Fruit fly (Drosophila melanogaster) whole organism, embryonic: Measurements from ENCODE around the gene CG11596.

Source experiments
- Antp ChIP-seq: fragments of 200-800 bp; sonication (Bioruptor generic); optimal IDR thresholded peaks from 3 replicates; lab custom pipeline; 2016; ENCODE audit warnings: missing biosample characterization, missing genetic modification characterization
- CG10147 ChIP-seq: fragments of 200-800 bp; sonication (Bioruptor generic); optimal IDR thresholded peaks from 2 replicates; lab custom pipeline; 2019; ENCODE audit warnings: missing biosample characterization, mild to moderate bottlenecking, missing genetic modification characterization, moderate library complexity
- CG11456 ChIP-seq: fragments of 200-800 bp; sonication (Bioruptor generic); IDR thresholded peaks from 3 replicates; pipeline ENCODE4 v1.3.6; 2022; ENCODE audit warnings: missing biosample characterization, missing genetic modification characterization
- CG12155 ChIP-seq: fragments of 200-800 bp; sonication (Bioruptor generic); optimal IDR thresholded peaks from 3 replicates; lab custom pipeline; 2016; ENCODE audit warnings: missing biosample characterization, missing genetic modification characterization
- CG12391 ChIP-seq: fragments of 200-800 bp; sonication (Bioruptor generic); optimal IDR thresholded peaks from 3 replicates; lab custom pipeline; 2018; ENCODE audit warnings: missing biosample characterization, mild to moderate bottlenecking, missing genetic modification characterization, moderate library complexity
- CG13287 ChIP-seq: fragments of 200-800 bp; sonication (Bioruptor generic); IDR thresholded peaks from 2 replicates; pipeline ENCODE4 v1.3.6; 2022; ENCODE audit warnings: missing biosample characterization, missing genetic modification characterization; ENCODE audit not compliant: partially characterized antibody
- CG14667 ChIP-seq: fragments of 200-800 bp; sonication (Bioruptor generic); IDR thresholded peaks from 2 replicates; pipeline ENCODE4 v1.3.6; 2022; ENCODE audit warnings: missing biosample characterization, missing genetic modification characterization
- CG16779 ChIP-seq: fragments of 200-800 bp; sonication (Bioruptor generic); IDR thresholded peaks from 2 replicates; pipeline ENCODE4 v1.3.6; 2022; ENCODE audit warnings: missing biosample characterization, missing genetic modification characterization
- CG17186 ChIP-seq: fragments of 200-800 bp; sonication (Bioruptor generic); optimal IDR thresholded peaks from 3 replicates; lab custom pipeline; 2017; ENCODE audit warnings: missing biosample characterization, missing genetic modification reagents, missing genetic modification characterization
- CG17612 ChIP-seq: fragments of 200-800 bp; sonication (Bioruptor generic); IDR thresholded peaks from 2 replicates; pipeline ENCODE4 v1.3.6; 2022; ENCODE audit warnings: missing biosample characterization, missing genetic modification characterization
- CG18599 ChIP-seq: fragments of 200-800 bp; sonication (Bioruptor generic); optimal IDR thresholded peaks from 3 replicates; lab custom pipeline; 2017; ENCODE audit warnings: missing biosample characterization, missing genetic modification characterization, mild to moderate bottlenecking, moderate library complexity, missing genetic modification reagents
- CG2120 ChIP-seq: fragments of 200-800 bp; sonication (Bioruptor generic); optimal IDR thresholded peaks from 3 replicates; lab custom pipeline; 2016; ENCODE audit warnings: missing biosample characterization, missing genetic modification characterization
- CG2199 ChIP-seq: fragments of 200-800 bp; sonication (Bioruptor generic); IDR thresholded peaks from 3 replicates; pipeline ENCODE4 v1.3.6; 2022; ENCODE audit warnings: missing biosample characterization, missing genetic modification characterization
- CG33557 ChIP-seq: fragments of 200-800 bp; sonication (Bioruptor generic); optimal IDR thresholded peaks from 2 replicates; lab custom pipeline; 2019; ENCODE audit warnings: missing biosample characterization, mild to moderate bottlenecking, missing genetic modification characterization, moderate library complexity
- CG4404 ChIP-seq: fragments of 200-800 bp; sonication (Bioruptor generic); IDR thresholded peaks from 2 replicates; pipeline ENCODE4 v1.3.6; 2022; ENCODE audit warnings: missing biosample characterization, missing genetic modification characterization
- CG9437 ChIP-seq: fragments of 200-800 bp; sonication (Bioruptor generic); optimal IDR thresholded peaks from 2 replicates; lab custom pipeline; 2018; ENCODE audit warnings: missing biosample characterization, mild to moderate bottlenecking, missing genetic modification characterization
- CTCF ChIP-seq: fragments of 200-800 bp; sonication (Bioruptor generic); optimal IDR thresholded peaks from 2 replicates; lab custom pipeline; 2017; ENCODE audit warnings: missing biosample characterization, mild to moderate bottlenecking, missing genetic modification characterization, moderate library complexity
- Dll ChIP-seq: fragments of 200-800 bp; sonication (Bioruptor generic); IDR thresholded peaks from 4 replicates; pipeline ENCODE4 v1.3.6; 2022; ENCODE audit warnings: missing biosample characterization, missing genetic modification characterization; ENCODE audit not compliant: partially characterized antibody
- Elba2 ChIP-seq: fragments of 200-800 bp; sonication (Bioruptor generic); optimal IDR thresholded peaks from 3 replicates; lab custom pipeline; 2016; ENCODE audit warnings: missing biosample characterization, missing genetic modification characterization
- Jarid2 ChIP-seq: fragments of 200-800 bp; sonication (Bioruptor generic); optimal IDR thresholded peaks from 3 replicates; lab custom pipeline; 2017; ENCODE audit warnings: mild to moderate bottlenecking, missing biosample characterization, missing genetic modification reagents, missing genetic modification characterization
- Max ChIP-seq: fragments of 200-800 bp; sonication (Bioruptor generic); optimal IDR thresholded peaks from 2 replicates; lab custom pipeline; 2016; ENCODE audit warnings: missing biosample characterization, mild to moderate bottlenecking, missing genetic modification characterization
- Myb ChIP-seq: fragments of 200-800 bp; sonication (Bioruptor generic); optimal IDR thresholded peaks from 2 replicates; lab custom pipeline; 2016; ENCODE audit warnings: missing biosample characterization, missing genetic modification characterization
- Nf-YC ChIP-seq: fragments of 200-800 bp; optimal IDR thresholded peaks from 3 replicates; lab custom pipeline; 2019; ENCODE audit warnings: missing biosample characterization, mild to moderate bottlenecking, missing genetic modification characterization, moderate library complexity
- Oli ChIP-seq: fragments of 200-800 bp; sonication (Bioruptor generic); optimal IDR thresholded peaks from 2 replicates; lab custom pipeline; 2018; ENCODE audit warnings: missing biosample characterization, mild to moderate bottlenecking, missing genetic modification characterization, moderate library complexity
- Rfx ChIP-seq: fragments of 200-800 bp; sonication (Bioruptor generic); IDR thresholded peaks from 2 replicates; pipeline ENCODE4 v1.3.6; 2022; ENCODE audit warnings: missing biosample characterization, missing genetic modification characterization
- Ssrp ChIP-seq: fragments of 200-800 bp; sonication (Bioruptor generic); optimal IDR thresholded peaks from 2 replicates; lab custom pipeline; 2018; ENCODE audit warnings: missing biosample characterization, mild to moderate bottlenecking, missing genetic modification characterization, moderate library complexity
- TFAM ChIP-seq: fragments of 200-800 bp; sonication (Bioruptor generic); optimal IDR thresholded peaks from 2 replicates; lab custom pipeline; 2017; ENCODE audit warnings: missing biosample characterization, missing genetic modification characterization, inconsistent platforms
- Xbp1 ChIP-seq: fragments of 200-800 bp; sonication (Bioruptor generic); optimal IDR thresholded peaks from 3 replicates; lab custom pipeline; 2016; ENCODE audit warnings: missing biosample characterization, mild to moderate bottlenecking, missing genetic modification characterization
- Xrp1 ChIP-seq: fragments of 200-800 bp; sonication (Bioruptor generic); IDR thresholded peaks from 2 replicates; pipeline ENCODE4 v1.3.6; 2022; ENCODE audit warnings: missing biosample characterization, missing genetic modification characterization
- YL-1 ChIP-seq: fragments of 200-800 bp; sonication (Bioruptor generic); optimal IDR thresholded peaks from 3 replicates; lab custom pipeline; 2017; ENCODE audit warnings: missing biosample characterization, mild to moderate bottlenecking, missing genetic modification characterization
- abd-A ChIP-seq: fragments of 200-800 bp; sonication (Bioruptor generic); optimal IDR thresholded peaks from 3 replicates; lab custom pipeline; 2019; ENCODE audit warnings: missing biosample characterization, mild to moderate bottlenecking, missing genetic modification characterization, moderate library complexity
- amos ChIP-seq: fragments of 200-800 bp; sonication (Bioruptor generic); IDR thresholded peaks from 2 replicates; pipeline ENCODE4 v1.3.6; 2022; ENCODE audit warnings: missing biosample characterization, missing genetic modification characterization; ENCODE audit not compliant: partially characterized antibody
- ara ChIP-seq: fragments of 200-800 bp; sonication (Bioruptor generic); IDR thresholded peaks from 2 replicates; pipeline ENCODE4 v1.3.6; 2022; ENCODE audit warnings: missing biosample characterization, missing genetic modification characterization
- bowl ChIP-seq: fragments of 200-800 bp; sonication (Bioruptor generic); IDR thresholded peaks from 2 replicates; pipeline ENCODE4 v1.3.6; 2022; ENCODE audit warnings: missing biosample characterization, missing genetic modification characterization
- chm ChIP-seq: fragments of 200-800 bp; sonication (Bioruptor generic); IDR thresholded peaks from 2 replicates; pipeline ENCODE4 v1.3.6; 2022; ENCODE audit warnings: missing biosample characterization, missing genetic modification characterization
- crol ChIP-seq: fragments of 200-800 bp; sonication (Bioruptor generic); IDR thresholded peaks from 2 replicates; pipeline ENCODE4 v1.3.6; 2022; ENCODE audit warnings: missing biosample characterization, missing genetic modification characterization
- crp ChIP-seq, 2 experiments: fragments of 200-800 bp; sonication (Bioruptor generic); optimal IDR thresholded peaks; 2 replicates in 1 of 2; 3 replicates in 1 of 2; lab custom pipeline; 2017; ENCODE audit warnings: missing biosample characterization in 2 of 2, missing genetic modification characterization in 2 of 2, mild to moderate bottlenecking in 1 of 2, moderate library complexity in 1 of 2
- dysf ChIP-seq: fragments of 200-800 bp; sonication (Bioruptor generic); IDR thresholded peaks from 3 replicates; pipeline ENCODE4 v1.3.6; 2022; ENCODE audit warnings: missing biosample characterization, missing genetic modification characterization
- grau ChIP-seq: fragments of 200-800 bp; optimal IDR thresholded peaks from 3 replicates; lab custom pipeline; 2019; ENCODE audit warnings: missing biosample characterization, mild to moderate bottlenecking, missing genetic modification characterization, moderate library complexity
- hbn ChIP-seq: fragments of 200-800 bp; sonication (Bioruptor generic); IDR thresholded peaks from 2 replicates; pipeline ENCODE4 v1.3.6; 2022; ENCODE audit warnings: missing biosample characterization, missing genetic modification characterization; ENCODE audit not compliant: partially characterized antibody
- mam ChIP-seq: fragments of 200-800 bp; sonication (Bioruptor generic); optimal IDR thresholded peaks from 3 replicates; lab custom pipeline; 2016; ENCODE audit warnings: missing biosample characterization, missing genetic modification characterization
- pfk ChIP-seq: fragments of 200-800 bp; sonication (Bioruptor generic); optimal IDR thresholded peaks from 2 replicates; lab custom pipeline; 2018; ENCODE audit warnings: missing biosample characterization, mild to moderate bottlenecking, missing genetic modification characterization, moderate library complexity
- prd ChIP-seq, 3 experiments: fragments of >200 bp in 2 of 3; fragments of 200-800 bp in 1 of 3; sonication (Bioruptor generic) in 1 of 3; optimal IDR thresholded peaks in 2 of 3; IDR thresholded peaks in 1 of 3; 2 replicates in 2 of 3; 3 replicates in 1 of 3; pipeline versions ENCODE4 v1.3.6 to Lab custom; 2017 to 2022; ENCODE audit warnings: missing biosample characterization in 1 of 3, missing genetic modification characterization in 1 of 3
- schlank ChIP-seq: fragments of 200-800 bp; sonication (Bioruptor generic); optimal IDR thresholded peaks from 2 replicates; lab custom pipeline; 2018; ENCODE audit warnings: missing biosample characterization, mild to moderate bottlenecking, missing genetic modification characterization
- sens-2 ChIP-seq: fragments of 200-800 bp; sonication (Bioruptor generic); IDR thresholded peaks from 2 replicates; pipeline ENCODE4 v1.3.6; 2022; ENCODE audit warnings: missing biosample characterization, missing genetic modification characterization
- tgo ChIP-seq: fragments of 200-800 bp; sonication (Bioruptor generic); IDR thresholded peaks from 3 replicates; pipeline ENCODE4 v1.3.6; 2022; ENCODE audit warnings: missing biosample characterization, missing genetic modification characterization
- tup ChIP-seq: fragments of 200-800 bp; sonication (Bioruptor generic); optimal IDR thresholded peaks from 2 replicates; lab custom pipeline; 2016; ENCODE audit warnings: missing biosample characterization, mild to moderate bottlenecking, missing genetic modification characterization, moderate library complexity
- unc-4 ChIP-seq: fragments of 200-800 bp; sonication (Bioruptor generic); IDR thresholded peaks from 2 replicates; pipeline ENCODE4 v1.3.6; 2022; ENCODE audit warnings: missing biosample characterization, missing genetic modification characterization; ENCODE audit not compliant: partially characterized antibody
- z ChIP-seq: fragments of 200-800 bp; sonication (Bioruptor generic); IDR thresholded peaks from 3 replicates; pipeline ENCODE4 v1.3.6; 2022; ENCODE audit warnings: missing biosample characterization, missing genetic modification characterization
- zfh1 ChIP-seq: fragments of 200-800 bp; sonication (Bioruptor generic); IDR thresholded peaks from 3 replicates; pipeline ENCODE4 v1.3.6; 2022; ENCODE audit warnings: missing biosample characterization, missing genetic modification characterization

Gene CG11596

DNA sequence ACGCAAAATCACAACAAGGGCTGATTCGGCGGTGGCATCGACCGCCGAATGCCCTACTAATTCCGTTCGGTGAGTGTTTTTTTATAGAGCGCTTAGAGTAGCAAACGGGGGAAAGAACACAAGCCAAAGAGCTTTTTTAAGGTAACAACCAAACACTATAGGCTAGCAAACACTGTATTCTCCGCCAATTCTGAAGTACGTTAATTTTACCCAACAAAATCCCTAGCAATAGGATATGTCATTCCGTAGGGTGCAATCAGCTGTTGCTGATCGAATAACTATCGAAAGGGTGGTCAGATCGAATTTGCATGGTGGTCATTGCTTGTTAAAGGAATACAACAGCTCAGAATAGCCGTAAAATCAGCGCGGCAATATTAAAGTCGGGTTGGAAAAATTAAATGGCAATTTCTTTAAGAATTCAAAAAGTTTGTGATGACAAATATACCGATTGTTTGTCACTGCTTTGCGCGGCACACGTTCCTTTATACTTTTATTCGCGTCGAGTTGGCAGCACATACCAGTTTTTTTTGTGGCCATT lies 19.7 kb upstream of the CG11596 start, which contains the start of gene mip130 (continued):
- peak; percentile 66 for TF ChIP-seq amos (GFP tag; lab: Robert Waterston, UW)
- no peak for TF ChIP-seq Elba2 (GFP tag; lab: Kevin White, UChicago)
- TF ChIP-seq CG14667, result no peak
- TF ChIP-seq CG13287 (GFP tag; lab: Robert Waterston, UW), result peak; percentile 81
- no peak for TF ChIP-seq prd (optimal IDR thresholded peaks at IDR 0.05; lab: Kevin White, UChicago)
- peak; percentile 40; the same call in 1 of the 3 replicates for TF ChIP-seq prd (GFP tag; IDR thresholded peaks at IDR 0.05; lab: Robert Waterston, UW)
- peak; percentile 9 for TF ChIP-seq CG9437 (GFP tag; lab: Kevin White, UChicago)
- no peak for TF ChIP-seq pfk (GFP tag; lab: Kevin White, UChicago)
- no peak for TF ChIP-seq bowl (GFP tag; lab: Robert Waterston, UW)
- TF ChIP-seq CG33557 (GFP tag; lab: Kevin White, UChicago), result no peak
- peak; percentile 55 for TF ChIP-seq CG10147 (GFP tag; lab: Kevin White, UChicago)
- TF ChIP-seq CG2120, result peak; percentile 57
- TF ChIP-seq CG12155 (GFP tag; lab: Kevin White, UChicago), result peak; percentile 38
- peak; percentile 8; the same call in 1 of the 2 replicates for TF ChIP-seq CG4404
- TF ChIP-seq Oli, result peak; percentile 55
- peak; percentile 50 for TF ChIP-seq mam (GFP tag; lab: Kevin White, UChicago)
- TF ChIP-seq CG2199 (GFP tag; lab: Robert Waterston, UW), result no peak
- peak; percentile 36; the same call in 1 of the 3 replicates for TF ChIP-seq tgo
- TF ChIP-seq CTCF (GFP tag; lab: Kevin White, UChicago), result no peak
- TF ChIP-seq tup, result no peak
- TF ChIP-seq dysf, result peak; percentile 69
- no peak for TF ChIP-seq CG17612
- peak; percentile 46 for TF ChIP-seq Max (GFP tag; lab: Kevin White, UChicago)
- TF ChIP-seq Dll (GFP tag; lab: Robert Waterston, UW), result peak; percentile 82; the same call in 3 of the 4 replicates
- TF ChIP-seq abd-A (tag; lab: Kevin White, UChicago), result no peak
- TF ChIP-seq Nf-YC (tag; lab: Kevin White, UChicago), result peak; percentile 47
- TF ChIP-seq CG11456 (GFP tag; lab: Robert Waterston, UW), result peak; percentile 54; the same call in 1 of the 3 replicates
- no peak for TF ChIP-seq CG16779 (GFP tag; lab: Robert Waterston, UW)
- no peak for TF ChIP-seq TFAM (GFP tag; lab: Kevin White, UChicago)
- peak; percentile 25 for TF ChIP-seq Xbp1 (GFP tag; lab: Kevin White, UChicago)
- peak; percentile 48 for TF ChIP-seq Ssrp (tag; lab: Kevin White, UChicago)
- TF ChIP-seq hbn (GFP tag; lab: Robert Waterston, UW), result peak; percentile 71
- no peak for TF ChIP-seq z (GFP tag; lab: Robert Waterston, UW)
- peak; percentile 56 for TF ChIP-seq Myb (GFP tag; lab: Kevin White, UChicago)
- peak; percentile 38 for TF ChIP-seq Rfx (GFP tag; lab: Robert Waterston, UW)
- no peak for TF ChIP-seq ara (GFP tag; lab: Robert Waterston, UW)
- TF ChIP-seq schlank (tag; lab: Kevin White, UChicago), result no peak
- TF ChIP-seq zfh1, result 0 out of 3 replicates have a peak, but pooled peaks have one; percentile 37
- peak; percentile 54 for TF ChIP-seq CG18599 (GFP tag; lab: Kevin White, UChicago)
- peak; percentile 57 for TF ChIP-seq grau (tag; lab: Kevin White, UChicago)
- TF ChIP-seq Jarid2 (GFP tag; lab: Kevin White, UChicago), result no peak
- no peak for TF ChIP-seq sens-2 (GFP tag; lab: Robert Waterston, UW)
- no peak for TF ChIP-seq crol (GFP tag; lab: Robert Waterston, UW)
- peak; percentile 66 for TF ChIP-seq Xrp1
- no peak for TF ChIP-seq YL-1
- TF ChIP-seq unc-4, result peak; percentile 74
- peak; percentile 47 for TF ChIP-seq Antp
- TF ChIP-seq chm, result no peak
- peak; percentile 7 for TF ChIP-seq CG17186 (GFP tag; lab: Kevin White, UChicago)
- TF ChIP-seq crp (GFP tag; optimal IDR thresholded peaks at IDR 0.05; lab: Kevin White, UChicago), result peak; percentile 35 to 85
- peak; percentile 65 for TF ChIP-seq CG12391 (tag; lab: Kevin White, UChicago)
